Worm (Caenorhabditis elegans) whole organism, mixed stage, embryonic: Measurements from ENCODE around the gene ceh-21.

Experiments used
- ceh-39 ChIP-seq: fragments of 150-350 bp; optimal IDR thresholded peaks from 2 replicates; lab custom pipeline; 2014; ENCODE audit warnings: missing biosample characterization, missing genetic modification characterization
- elt-3 ChIP-seq: fragments of 150-350 bp; optimal IDR thresholded peaks from 2 replicates; lab custom pipeline; 2014; ENCODE audit warnings: missing biosample characterization, missing genetic modification characterization
- lin-13 ChIP-seq: fragments of 150-350 bp; optimal IDR thresholded peaks from 2 replicates; lab custom pipeline; 2014; ENCODE audit warnings: missing biosample characterization, missing genetic modification characterization
- lsy-2 ChIP-seq: fragments of 150-350 bp; optimal IDR thresholded peaks from 2 replicates; lab custom pipeline; 2014; ENCODE audit warnings: missing biosample characterization, missing genetic modification characterization
- mab-5 ChIP-seq: fragments of 150-350 bp; optimal IDR thresholded peaks from 2 replicates; lab custom pipeline; 2014; ENCODE audit warnings: missing biosample characterization, missing genetic modification characterization
- mep-1 ChIP-seq: fragments of 150-350 bp; optimal IDR thresholded peaks from 2 replicates; lab custom pipeline; 2017; ENCODE audit warnings: missing biosample characterization, missing genetic modification reagents, missing genetic modification characterization, inconsistent platforms
- nhr-237 ChIP-seq: fragments of 150-350 bp; optimal IDR thresholded peaks from 2 replicates; lab custom pipeline; 2014; ENCODE audit warnings: missing biosample characterization, missing genetic modification characterization
- nhr-28 ChIP-seq: fragments of 150-350 bp; optimal IDR thresholded peaks from 2 replicates; lab custom pipeline; 2014; ENCODE audit warnings: missing biosample characterization, missing genetic modification characterization
- snpc-4 ChIP-seq: fragments of 150-350 bp; optimal IDR thresholded peaks from 2 replicates; lab custom pipeline; 2014; ENCODE audit warnings: missing biosample characterization, missing genetic modification characterization
- tbx-8 ChIP-seq: fragments of 200-800 bp; sonication (Bioruptor generic); optimal IDR thresholded peaks from 2 replicates; lab custom pipeline; 2018; ENCODE audit warnings: mild to moderate bottlenecking, missing genetic modification characterization, moderate library complexity, missing compliant biosample characterization
- unc-39 ChIP-seq: fragments of 150-350 bp; optimal IDR thresholded peaks from 2 replicates; lab custom pipeline; 2014; ENCODE audit warnings: missing biosample characterization, missing genetic modification characterization

DNA sequence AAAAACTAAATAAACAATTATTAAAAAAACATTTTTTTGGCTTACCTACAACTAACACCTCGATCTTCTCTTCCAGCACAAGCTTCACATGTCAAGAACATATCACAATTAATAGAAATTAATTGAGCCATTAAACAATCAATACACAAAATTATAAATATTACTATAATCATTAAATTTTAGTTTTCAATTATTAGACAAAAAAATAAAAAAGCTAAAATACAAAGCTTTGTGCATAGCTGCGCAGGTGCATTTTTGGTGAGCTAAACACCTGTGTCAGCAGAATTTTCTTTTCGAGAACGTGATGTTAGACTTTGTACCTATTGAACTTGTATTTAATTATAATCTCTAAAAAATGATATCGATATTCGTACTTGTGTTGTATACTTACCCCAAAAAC, 22.6 kb downstream of the ceh-21 start, which contains the start of gene C14E2.6:
- TF ChIP-seq snpc-4 (tag; lab: Kevin White, UChicago) (no peak), lsy-2 (tag; lab: Kevin White, UChicago) (no peak), unc-39 (tag; lab: Kevin White, UChicago) (no peak), tbx-8 (no peak), nhr-28 (tag; lab: Kevin White, UChicago) (no peak), nhr-237 (tag; lab: Kevin White, UChicago) (no peak), ceh-39 (tag; lab: Kevin White, UChicago) (no peak), mep-1 (no peak), lin-13 (tag; lab: Kevin White, UChicago) (no peak), elt-3 (no peak), mab-5 (tag; lab: Kevin White, UChicago) (no peak)
